Worm (Caenorhabditis elegans): ENCODE results near the gene tbc-13.
A peak's percentile ranks its signal among the peaks of the same experiment; 100 is the strongest.

- TF ChIP-seq efl-1 (optimal IDR thresholded peaks at IDR 0.05), result peak in 1 of 2 experiments; percentile 18
- peak in 1 of 2 experiments; percentile 92 for TF ChIP-seq efl-1 (GFP tag; optimal IDR thresholded peaks at IDR 0.05 in 1 of 2)
- TF ChIP-seq pqm-1 (tag; optimal IDR thresholded peaks at IDR 0.05), result no peak
- peak; percentile 91 for TF ChIP-seq lin-14 (GFP tag; optimal IDR thresholded peaks at IDR 0.05)
- TF ChIP-seq irx-1 (tag; optimal IDR thresholded peaks at IDR 0.05), result peak; percentile 53
- TF ChIP-seq nhr-85 (tag), result peak; percentile 99
- TF ChIP-seq egl-13 (tag; optimal IDR thresholded peaks at IDR 0.05), result no peak
- no peak for TF ChIP-seq pax-3 (tag; optimal IDR thresholded peaks at IDR 0.05)
- TF ChIP-seq egl-27 (tag; optimal IDR thresholded peaks at IDR 0.05), result peak in 1 of 2 experiments; percentile 52
- TF ChIP-seq rnt-1 (tag; optimal IDR thresholded peaks at IDR 0.05), result peak; percentile 61
- TF ChIP-seq snu-23 (GFP tag; optimal IDR thresholded peaks at IDR 0.05), result peak; percentile 92
- TF ChIP-seq fkh-10 (GFP tag; optimal IDR thresholded peaks at IDR 0.05), result no peak
- TF ChIP-seq zip-4 (GFP tag; optimal IDR thresholded peaks at IDR 0.05), result no peak
- TF ChIP-seq nhr-90 (tag; optimal IDR thresholded peaks at IDR 0.05; ENCODE audit: poor library complexity), result peak; percentile 89
Observed at ce11 chrX:12523071-12523483, 38.2 kb downstream of the tbc-13 start.
